Fruit fly (Drosophila melanogaster) whole organism, embryonic: ENCODE data around the gene odd.

Experiments used
- Ada2b ChIP-seq: fragments of 200-800 bp; sonication (Bioruptor generic); IDR thresholded peaks from 2 replicates; pipeline ENCODE4 v1.3.6; 2022; ENCODE audit warnings: missing biosample characterization, missing genetic modification characterization
- BEAF-32 ChIP-seq: fragments of 200-800 bp; sonication (Bioruptor generic); optimal IDR thresholded peaks from 3 replicates; lab custom pipeline; 2017; ENCODE audit warnings: missing biosample characterization, missing genetic modification characterization, mild to moderate bottlenecking, moderate library complexity, missing genetic modification reagents
- C15 ChIP-seq: fragments of 200-800 bp; sonication (Bioruptor generic); IDR thresholded peaks from 3 replicates; pipeline ENCODE4 v1.3.6; 2022; ENCODE audit warnings: missing biosample characterization, missing genetic modification characterization
- CG10147 ChIP-seq: fragments of 200-800 bp; sonication (Bioruptor generic); optimal IDR thresholded peaks from 2 replicates; lab custom pipeline; 2019; ENCODE audit warnings: missing biosample characterization, mild to moderate bottlenecking, missing genetic modification characterization, moderate library complexity
- CG10209 ChIP-seq: fragments of 200-800 bp; sonication (Bioruptor generic); optimal IDR thresholded peaks from 3 replicates; lab custom pipeline; 2017; ENCODE audit warnings: missing biosample characterization, mild to moderate bottlenecking, missing genetic modification characterization, missing genetic modification reagents
- CG11504 ChIP-seq: fragments of 200-800 bp; sonication (Bioruptor generic); optimal IDR thresholded peaks from 3 replicates; lab custom pipeline; 2019; ENCODE audit warnings: missing biosample characterization, mild to moderate bottlenecking, missing genetic modification characterization, moderate library complexity
- CG12104 ChIP-seq: fragments of 200-800 bp; sonication (Bioruptor generic); optimal IDR thresholded peaks from 3 replicates; lab custom pipeline; 2016; ENCODE audit warnings: missing biosample characterization, missing genetic modification characterization
- CG12942 ChIP-seq: fragments of 200-800 bp; sonication (Bioruptor generic); optimal IDR thresholded peaks from 3 replicates; lab custom pipeline; 2016; ENCODE audit warnings: missing biosample characterization, missing genetic modification characterization
- CG13894 ChIP-seq: fragments of 200-800 bp; sonication (Bioruptor generic); optimal IDR thresholded peaks from 3 replicates; lab custom pipeline; 2018; ENCODE audit warnings: missing biosample characterization, mild to moderate bottlenecking, missing genetic modification characterization, moderate library complexity
- CG14014 ChIP-seq: fragments of 200-800 bp; sonication (Bioruptor generic); IDR thresholded peaks from 2 replicates; pipeline ENCODE4 v1.3.6; 2022; ENCODE audit warnings: missing biosample characterization, missing genetic modification characterization
- CG15011 ChIP-seq: fragments of 200-800 bp; sonication (Bioruptor generic); optimal IDR thresholded peaks from 3 replicates; lab custom pipeline; 2018; ENCODE audit warnings: missing biosample characterization, mild to moderate bottlenecking, missing genetic modification characterization
- CG1602 ChIP-seq: fragments of 200-800 bp; sonication (Bioruptor generic); optimal IDR thresholded peaks from 3 replicates; lab custom pipeline; 2016; ENCODE audit warnings: missing biosample characterization, missing genetic modification characterization
- CG17328 ChIP-seq: fragments of 200-800 bp; sonication (Bioruptor generic); IDR thresholded peaks from 2 replicates; pipeline ENCODE4 v1.3.6; 2022; ENCODE audit warnings: missing biosample characterization, missing genetic modification characterization
- CG17568 ChIP-seq: fragments of 200-800 bp; sonication (Bioruptor generic); optimal IDR thresholded peaks from 2 replicates; lab custom pipeline; 2018; ENCODE audit warnings: missing biosample characterization, mild to moderate bottlenecking, missing genetic modification characterization, moderate library complexity
- CG17912 ChIP-seq: fragments of 200-800 bp; sonication (Bioruptor generic); optimal IDR thresholded peaks from 2 replicates; lab custom pipeline; 2018; ENCODE audit warnings: missing biosample characterization, mild to moderate bottlenecking, missing genetic modification characterization
- CG18599 ChIP-seq: fragments of 200-800 bp; sonication (Bioruptor generic); optimal IDR thresholded peaks from 3 replicates; lab custom pipeline; 2017; ENCODE audit warnings: missing biosample characterization, missing genetic modification characterization, mild to moderate bottlenecking, moderate library complexity, missing genetic modification reagents
- CG18764 ChIP-seq: fragments of 200-800 bp; sonication (Bioruptor generic); optimal IDR thresholded peaks from 3 replicates; lab custom pipeline; 2016; ENCODE audit warnings: missing biosample characterization, missing genetic modification characterization
- CG2116 ChIP-seq: fragments of 200-800 bp; sonication (Bioruptor generic); optimal IDR thresholded peaks from 3 replicates; lab custom pipeline; 2018; ENCODE audit warnings: missing biosample characterization, mild to moderate bottlenecking, missing genetic modification characterization
- CG30020 ChIP-seq: fragments of 200-800 bp; optimal IDR thresholded peaks from 2 replicates; lab custom pipeline; 2019; ENCODE audit warnings: missing biosample characterization, mild to moderate bottlenecking, missing genetic modification characterization, moderate library complexity
- CG32772 ChIP-seq: fragments of 200-800 bp; sonication (Bioruptor generic); IDR thresholded peaks from 2 replicates; pipeline ENCODE4 v1.3.6; 2022; ENCODE audit warnings: missing biosample characterization, missing genetic modification characterization
- CG4328 ChIP-seq: fragments of 200-800 bp; sonication (Bioruptor generic); optimal IDR thresholded peaks from 3 replicates; lab custom pipeline; 2017; ENCODE audit warnings: missing biosample characterization, missing genetic modification reagents, missing genetic modification characterization
- CG6254 ChIP-seq: fragments of 200-800 bp; sonication (Bioruptor generic); optimal IDR thresholded peaks from 3 replicates; lab custom pipeline; 2017; ENCODE audit warnings: mild to moderate bottlenecking, missing biosample characterization, missing genetic modification reagents, missing genetic modification characterization
- CG6854 ChIP-seq: fragments of 200-800 bp; sonication (Bioruptor generic); optimal IDR thresholded peaks from 3 replicates; lab custom pipeline; 2017; ENCODE audit warnings: missing biosample characterization, mild to moderate bottlenecking, missing genetic modification characterization
- CG8388 ChIP-seq: fragments of 200-800 bp; sonication (Bioruptor generic); optimal IDR thresholded peaks from 2 replicates; lab custom pipeline; 2019; ENCODE audit warnings: missing biosample characterization, mild to moderate bottlenecking, missing genetic modification characterization, moderate library complexity
- CG8944 ChIP-seq: fragments of 200-800 bp; sonication (Bioruptor generic); optimal IDR thresholded peaks from 3 replicates; lab custom pipeline; 2016; ENCODE audit warnings: missing biosample characterization, missing genetic modification characterization
- CG9727 ChIP-seq: fragments of 200-800 bp; sonication (Bioruptor generic); optimal IDR thresholded peaks from 3 replicates; lab custom pipeline; 2017; ENCODE audit warnings: missing biosample characterization, mild to moderate bottlenecking, missing genetic modification characterization
- CG9876 ChIP-seq: fragments of 200-800 bp; sonication (Bioruptor generic); optimal IDR thresholded peaks from 2 replicates; lab custom pipeline; 2016; ENCODE audit warnings: missing biosample characterization, missing genetic modification characterization
- CoRest ChIP-seq: fragments of 200-800 bp; sonication (Bioruptor generic); optimal IDR thresholded peaks from 3 replicates; lab custom pipeline; 2018; ENCODE audit warnings: missing biosample characterization, mild to moderate bottlenecking, missing genetic modification characterization, moderate library complexity
- Dip2 ChIP-seq: fragments of 200-800 bp; sonication (Bioruptor generic); IDR thresholded peaks from 2 replicates; pipeline ENCODE4 v1.3.6; 2022; ENCODE audit warnings: missing biosample characterization, missing genetic modification characterization
- Dref ChIP-seq: fragments of 200-800 bp; sonication (Bioruptor generic); IDR thresholded peaks from 2 replicates; pipeline ENCODE4 v1.3.6; 2022; ENCODE audit warnings: missing biosample characterization, missing genetic modification characterization
- E2f1 ChIP-seq: fragments of 200-800 bp; sonication (Bioruptor generic); IDR thresholded peaks from 2 replicates; pipeline ENCODE4 v1.3.6; 2022; ENCODE audit warnings: missing biosample characterization, missing genetic modification characterization
- Gsc ChIP-seq: fragments of 200-800 bp; sonication (Bioruptor generic); IDR thresholded peaks from 2 replicates; pipeline ENCODE4 v1.3.6; 2022; ENCODE audit warnings: missing biosample characterization, missing genetic modification characterization
- Myb ChIP-seq: fragments of 200-800 bp; sonication (Bioruptor generic); optimal IDR thresholded peaks from 2 replicates; lab custom pipeline; 2016; ENCODE audit warnings: missing biosample characterization, missing genetic modification characterization
- Oli ChIP-seq: fragments of 200-800 bp; sonication (Bioruptor generic); optimal IDR thresholded peaks from 2 replicates; lab custom pipeline; 2018; ENCODE audit warnings: missing biosample characterization, mild to moderate bottlenecking, missing genetic modification characterization, moderate library complexity
- Sry-β ChIP-seq: fragments of 200-800 bp; sonication (Bioruptor generic); optimal IDR thresholded peaks from 2 replicates; lab custom pipeline; 2018; ENCODE audit warnings: missing biosample characterization, mild to moderate bottlenecking, missing genetic modification characterization, moderate library complexity
- ci ChIP-seq: fragments of 200-800 bp; sonication (Bioruptor generic); IDR thresholded peaks from 3 replicates; pipeline ENCODE4 v1.3.6; 2022; ENCODE audit warnings: missing biosample characterization, missing genetic modification characterization
- crc ChIP-seq: fragments of 200-800 bp; sonication (Bioruptor generic); optimal IDR thresholded peaks from 2 replicates; lab custom pipeline; 2016; ENCODE audit warnings: missing biosample characterization, missing genetic modification characterization
- dati ChIP-seq: fragments of 200-800 bp; sonication (Bioruptor generic); IDR thresholded peaks from 2 replicates; pipeline ENCODE4 v1.3.6; 2022; ENCODE audit warnings: missing biosample characterization, missing genetic modification characterization
- dm ChIP-seq: fragments of 200-800 bp; sonication (Bioruptor generic); optimal IDR thresholded peaks from 3 replicates; lab custom pipeline; 2016; ENCODE audit warnings: missing biosample characterization, missing genetic modification characterization
- fu2 ChIP-seq: fragments of 200-800 bp; sonication (Bioruptor generic); optimal IDR thresholded peaks from 2 replicates; lab custom pipeline; 2016; ENCODE audit warnings: missing biosample characterization, missing genetic modification characterization
- lilli ChIP-seq: fragments of 200-800 bp; sonication (Bioruptor generic); optimal IDR thresholded peaks from 3 replicates; lab custom pipeline; 2016; ENCODE audit warnings: missing biosample characterization, missing genetic modification characterization
- p53 ChIP-seq: fragments of 200-800 bp; sonication (Bioruptor generic); optimal IDR thresholded peaks from 2 replicates; lab custom pipeline; 2016; ENCODE audit warnings: missing biosample characterization, missing genetic modification characterization
- pan ChIP-seq, 4 experiments: fragments of >200 bp in 3 of 4; fragments of 200-800 bp in 1 of 4; sonication (Bioruptor generic) in 1 of 4; optimal IDR thresholded peaks in 3 of 4; IDR thresholded peaks in 1 of 4; 2 replicates each; pipeline versions ENCODE4 v1.3.6 to Lab custom; 2017 to 2022; ENCODE audit warnings: missing biosample characterization in 2 of 4, missing genetic modification characterization in 2 of 4, mixed read lengths in 1 of 4
- ro ChIP-seq: fragments of 200-800 bp; sonication (Bioruptor generic); IDR thresholded peaks from 2 replicates; pipeline ENCODE4 v1.3.6; 2022; ENCODE audit warnings: missing biosample characterization, missing genetic modification characterization
- row ChIP-seq: fragments of 200-800 bp; sonication (Bioruptor generic); IDR thresholded peaks from 3 replicates; pipeline ENCODE4 v1.3.6; 2022; ENCODE audit warnings: missing biosample characterization, missing genetic modification characterization
- run ChIP-seq: fragments of 200-800 bp; sonication (Bioruptor generic); optimal IDR thresholded peaks from 3 replicates; lab custom pipeline; 2018; ENCODE audit warnings: missing biosample characterization, mild to moderate bottlenecking, missing genetic modification characterization
- salm ChIP-seq: fragments of 200-800 bp; sonication (Bioruptor generic); optimal IDR thresholded peaks from 2 replicates; lab custom pipeline; 2018; ENCODE audit warnings: missing biosample characterization, mild to moderate bottlenecking, missing genetic modification characterization
- schlank ChIP-seq: fragments of 200-800 bp; sonication (Bioruptor generic); optimal IDR thresholded peaks from 2 replicates; lab custom pipeline; 2018; ENCODE audit warnings: missing biosample characterization, mild to moderate bottlenecking, missing genetic modification characterization
- sens ChIP-seq: fragments of 200-800 bp; sonication (Bioruptor generic); peaks from one replicate; lab custom pipeline; 2016; ENCODE audit warnings: missing biosample characterization, missing genetic modification characterization
- stwl ChIP-seq: fragments of 200-800 bp; sonication (Bioruptor generic); optimal IDR thresholded peaks from 3 replicates; lab custom pipeline; 2018; ENCODE audit warnings: missing biosample characterization, mild to moderate bottlenecking, missing genetic modification characterization, moderate library complexity
- usp ChIP-seq: fragments of >200 bp; optimal IDR thresholded peaks from 2 replicates; lab custom pipeline; 2017; ENCODE audit warnings: missing biosample characterization, missing genetic modification characterization

The odd gene

DNA sequence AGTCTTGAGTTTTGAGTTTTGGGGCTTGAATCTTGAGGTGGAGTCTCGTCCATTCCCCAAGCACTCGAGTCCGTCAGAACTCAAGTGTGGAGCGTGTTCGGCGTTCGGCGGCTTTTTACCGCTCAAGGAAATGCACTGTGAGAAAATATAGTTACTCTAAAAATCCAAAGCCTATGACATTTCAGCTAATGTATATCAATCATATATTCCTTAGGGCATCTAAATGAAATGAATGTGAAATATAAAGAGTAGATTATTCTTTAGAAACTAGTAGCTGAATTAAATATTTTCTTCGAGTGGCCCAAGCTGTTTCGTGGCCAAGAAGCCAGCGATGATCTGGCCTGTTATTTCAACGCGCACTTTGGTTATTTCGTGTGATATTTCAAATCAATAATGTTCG lies 19.3 kb downstream of the odd start (continued):
- TF ChIP-seq CG14014 (GFP tag; lab: Robert Waterston, UW) = 0 out of 2 replicates have a peak, but pooled peaks have one; percentile 15
- no peak for TF ChIP-seq C15 (GFP tag; lab: Robert Waterston, UW)
- TF ChIP-seq CG12104 (GFP tag; lab: Kevin White, UChicago) = no peak
- 0 out of 2 replicates have a peak, but pooled peaks have one; percentile 25 for TF ChIP-seq E2f1 (GFP tag; lab: Robert Waterston, UW)
- TF ChIP-seq sens (GFP tag; lab: Kevin White, UChicago) = peak; percentile 86
- no peak for TF ChIP-seq Dref
- TF ChIP-seq BEAF-32 (GFP tag; lab: Kevin White, UChicago) = no peak
- peak; percentile 48; the same call in 1 of the 2 replicates for TF ChIP-seq Ada2b (GFP tag; lab: Robert Waterston, UW)
- peak; percentile 25 for TF ChIP-seq CG8944
- TF ChIP-seq CG6254 = peak; percentile 8
- TF ChIP-seq Sry-β = no peak
- no peak for TF ChIP-seq stwl (tag; lab: Kevin White, UChicago)
- TF ChIP-seq CG18599 = peak; percentile 21
- TF ChIP-seq pan (optimal IDR thresholded peaks at IDR 0.05; lab: Kevin White, UChicago) = no peak
- TF ChIP-seq pan (GFP tag; optimal IDR thresholded peaks at IDR 0.05 in 1 of 2, IDR thresholded peaks at IDR 0.05 in 1 of 2) = peak in 1 of 2 experiments; percentile 59
- TF ChIP-seq usp (GFP tag; lab: Kevin White, UChicago) = no peak
- no peak for TF ChIP-seq CG12942 (GFP tag; lab: Kevin White, UChicago)
- no peak for TF ChIP-seq dati (GFP tag; lab: Robert Waterston, UW)
- peak; percentile 20 for TF ChIP-seq lilli
- TF ChIP-seq crc = no peak
- TF ChIP-seq CG9727 = peak; percentile 53
- peak; percentile 47 for TF ChIP-seq CG8388 (GFP tag; lab: Kevin White, UChicago)
- peak; percentile 35 for TF ChIP-seq Oli (tag; lab: Kevin White, UChicago)
- no peak for TF ChIP-seq Dip2
- TF ChIP-seq CG11504 = peak; percentile 38
- TF ChIP-seq run (tag; lab: Kevin White, UChicago) = no peak
- TF ChIP-seq CG17568 (GFP tag; lab: Kevin White, UChicago) = no peak
- no peak for TF ChIP-seq Gsc (GFP tag; lab: Robert Waterston, UW)
- TF ChIP-seq CG17328 (GFP tag; lab: Robert Waterston, UW) = peak; percentile 78
- peak; percentile 35 for TF ChIP-seq CG10209 (GFP tag; lab: Kevin White, UChicago)
- TF ChIP-seq CG18764 (GFP tag; lab: Kevin White, UChicago) = no peak
- TF ChIP-seq CG2116 (GFP tag; lab: Kevin White, UChicago) = no peak
- no peak for TF ChIP-seq CG9876
- TF ChIP-seq schlank (tag; lab: Kevin White, UChicago) = no peak
- no peak for TF ChIP-seq CG30020 (tag; lab: Kevin White, UChicago)
- TF ChIP-seq row = peak; percentile 64
- peak; percentile 37 for TF ChIP-seq CoRest
- peak; percentile 59 for TF ChIP-seq CG32772 (GFP tag; lab: Robert Waterston, UW)
- TF ChIP-seq p53 (GFP tag; lab: Kevin White, UChicago) = no peak
- peak; percentile 67; the same call in 2 of the 3 replicates for TF ChIP-seq ci (GFP tag; lab: Robert Waterston, UW)
- TF ChIP-seq CG13894 = no peak
- TF ChIP-seq fu2 = no peak
- no peak for TF ChIP-seq CG17912 (GFP tag; lab: Kevin White, UChicago)
- no peak for TF ChIP-seq CG15011 (GFP tag; lab: Kevin White, UChicago)
- TF ChIP-seq Myb (GFP tag; lab: Kevin White, UChicago) = no peak
- peak; percentile 26 for TF ChIP-seq CG1602 (GFP tag; lab: Kevin White, UChicago)
- TF ChIP-seq CG4328 (GFP tag; lab: Kevin White, UChicago) = no peak
- no peak for TF ChIP-seq salm (tag; lab: Kevin White, UChicago)
- TF ChIP-seq ro = no peak
- no peak for TF ChIP-seq CG6854 (GFP tag; lab: Kevin White, UChicago)
- TF ChIP-seq CG10147 (GFP tag; lab: Kevin White, UChicago) = no peak
- no peak for TF ChIP-seq dm (GFP tag; lab: Kevin White, UChicago)
